Worm (Caenorhabditis elegans): ENCODE results near the gene pat-3.

pat-3 gene

DNA sequence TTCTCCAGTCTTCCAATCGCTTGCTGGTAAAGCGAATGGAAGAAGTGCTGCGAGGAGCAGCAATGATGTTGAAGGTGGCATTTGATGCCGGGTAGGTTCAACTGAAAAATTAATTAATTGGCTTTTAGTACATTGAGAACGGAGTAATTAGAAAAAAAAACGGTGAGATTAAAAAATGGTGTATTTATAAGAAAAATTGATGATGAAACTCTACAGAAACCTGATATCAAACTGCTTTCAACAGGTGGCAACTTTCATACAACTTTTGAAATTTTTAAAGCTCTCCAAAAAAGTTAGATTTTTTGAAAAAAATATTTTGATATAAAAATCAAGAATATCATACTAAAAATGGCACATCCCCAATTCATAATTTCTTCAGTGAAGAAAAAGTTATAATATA, at the start of gene pat-3:
TSS of gene pat-3 (minus strand) at position 101 of the 400 bp plus-strand sequence.
- TF ChIP-seq daf-12 (tag; optimal IDR thresholded peaks at IDR 0.05) = no peak

DNA sequence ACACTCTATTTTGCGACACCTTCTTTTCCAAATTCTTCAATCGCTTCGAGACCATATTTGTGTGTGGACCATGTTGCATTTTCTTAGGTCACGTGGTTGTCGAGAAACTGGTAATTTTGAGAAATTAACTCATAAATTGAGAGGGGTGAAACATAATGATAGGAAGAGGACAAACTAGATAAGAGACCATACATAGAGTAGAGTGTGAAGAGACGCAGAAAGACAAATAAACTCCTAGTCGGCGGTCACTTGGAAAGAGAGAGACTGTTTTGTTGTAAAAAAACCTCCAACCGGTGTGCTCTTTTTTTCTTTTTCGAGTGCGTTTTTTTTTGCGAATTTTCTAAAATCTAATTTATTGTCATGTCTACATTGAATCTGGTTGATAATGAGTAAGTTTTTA, 46.0 kb upstream of the pat-3 start, which contains the start of gene R10E9.3:
TSS of gene R10E9.3 (plus strand) at position 235 of the 400 bp plus-strand sequence.
- no peak for TF ChIP-seq ama-1 (optimal IDR thresholded peaks at IDR 0.05)
- no peak for TF ChIP-seq jun-1 (tag; optimal IDR thresholded peaks at IDR 0.05)
- peak; percentile 46 for TF ChIP-seq elt-2 (tag; optimal IDR thresholded peaks at IDR 0.05)
- TF ChIP-seq ceh-82 (tag; optimal IDR thresholded peaks at IDR 0.05) = no peak
- TF ChIP-seq egl-5 (tag; optimal IDR thresholded peaks at IDR 0.05) = no peak
- no peak for TF ChIP-seq egl-27 (tag; optimal IDR thresholded peaks at IDR 0.05)
- TF ChIP-seq eor-1 (tag; optimal IDR thresholded peaks at IDR 0.05) = no peak
- peak; percentile 71 for TF ChIP-seq pha-4 (tag; optimal IDR thresholded peaks at IDR 0.05)
- no peak for TF ChIP-seq mdl-1 (tag; optimal IDR thresholded peaks at IDR 0.05)
- TF ChIP-seq lin-15B (tag; optimal IDR thresholded peaks at IDR 0.05) = no peak
- TF ChIP-seq nhr-25 (tag; optimal IDR thresholded peaks at IDR 0.05) = no peak
- TF ChIP-seq nhr-76 (tag; optimal IDR thresholded peaks at IDR 0.05) = no peak
- peak; percentile 38 for TF ChIP-seq pqm-1 (tag; optimal IDR thresholded peaks at IDR 0.05)
- TF ChIP-seq nfya-1 (tag; optimal IDR thresholded peaks at IDR 0.05; ENCODE audit: insufficient read depth) = peak; percentile 3
- no peak for TF ChIP-seq skn-1 (tag; optimal IDR thresholded peaks at IDR 0.05)

DNA sequence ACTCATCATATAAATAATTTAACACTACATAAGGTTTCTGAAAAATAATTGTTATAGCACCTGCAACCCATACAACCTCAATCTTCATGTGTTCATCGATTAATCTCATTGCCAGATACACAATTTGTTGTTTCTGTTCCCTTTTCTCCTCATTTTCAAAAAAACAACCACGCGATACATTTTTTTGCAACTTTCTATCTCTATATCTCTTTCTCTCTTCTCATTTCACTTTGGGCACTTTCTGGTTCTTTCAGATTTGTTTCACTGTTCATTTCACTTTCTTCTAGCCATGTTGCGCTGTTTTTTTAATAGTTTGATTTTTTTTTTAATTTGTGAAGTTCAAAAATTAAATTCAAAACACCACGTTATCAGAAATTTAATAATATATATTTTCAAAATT, 45.3 kb upstream of the pat-3 start:
- TF ChIP-seq mml-1 (tag; optimal IDR thresholded peaks at IDR 0.05) (no peak), lsy-12 (tag; optimal IDR thresholded peaks at IDR 0.05) (no peak), daf-12 (tag; optimal IDR thresholded peaks at IDR 0.05) (no peak), egl-5 (tag; optimal IDR thresholded peaks at IDR 0.05) (no peak), ZK546.5 (tag; optimal IDR thresholded peaks at IDR 0.05) (no peak), nfya-1 (tag; optimal IDR thresholded peaks at IDR 0.05; ENCODE audit: insufficient read depth) (no peak), nhr-11 (tag; optimal IDR thresholded peaks at IDR 0.05) (no peak), mdl-1 (tag; optimal IDR thresholded peaks at IDR 0.05) (no peak), ztf-11 (tag; optimal IDR thresholded peaks at IDR 0.05) (no peak), elt-3 (tag; optimal IDR thresholded peaks at IDR 0.05) (no peak), fkh-10 (GFP tag; optimal IDR thresholded peaks at IDR 0.05) (no peak), zag-1 (tag; optimal IDR thresholded peaks at IDR 0.05) (no peak), sea-2 (GFP tag; optimal IDR thresholded peaks at IDR 0.05) (no peak), ceh-82 (tag; optimal IDR thresholded peaks at IDR 0.05) (no peak), nhr-76 (tag; optimal IDR thresholded peaks at IDR 0.05) (no peak)

DNA sequence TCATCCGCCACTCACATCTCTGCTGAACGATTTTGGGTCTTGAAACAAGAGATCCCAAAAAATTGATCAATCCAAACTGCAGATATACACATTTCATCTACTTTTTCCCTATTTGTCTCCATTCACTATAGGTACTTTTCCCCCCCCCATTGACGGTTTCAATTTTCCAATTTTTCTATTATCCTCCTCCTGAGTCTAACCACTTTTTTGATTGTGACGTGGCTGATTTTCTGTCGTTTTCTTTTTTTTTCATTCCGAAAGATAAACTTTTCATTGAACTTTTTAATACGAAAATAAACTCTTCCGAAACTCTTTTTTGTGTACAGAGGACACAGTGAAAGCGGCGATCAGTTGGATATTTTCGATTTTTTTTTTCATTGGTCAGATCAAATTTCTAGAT, 43.9 kb upstream of the pat-3 start:
- TF ChIP-seq pha-4 (tag; optimal IDR thresholded peaks at IDR 0.05) = peak; percentile 10
- no peak for TF ChIP-seq daf-12 (tag; optimal IDR thresholded peaks at IDR 0.05)
- no peak for TF ChIP-seq skn-1 (tag; optimal IDR thresholded peaks at IDR 0.05)
- TF ChIP-seq ama-1 (optimal IDR thresholded peaks at IDR 0.05) = peak; percentile 51
- no peak for TF ChIP-seq nhr-28 (tag; optimal IDR thresholded peaks at IDR 0.05)
- TF ChIP-seq ceh-9 (tag; optimal IDR thresholded peaks at IDR 0.05) = no peak
- no peak for TF ChIP-seq lin-39 (tag; optimal IDR thresholded peaks at IDR 0.05)
- no peak for TF ChIP-seq pqm-1 (tag; optimal IDR thresholded peaks at IDR 0.05)
- no peak for TF ChIP-seq ZK546.5 (tag; optimal IDR thresholded peaks at IDR 0.05)
- TF ChIP-seq elt-2 (tag; optimal IDR thresholded peaks at IDR 0.05) = no peak
- TF ChIP-seq lsy-12 (tag; optimal IDR thresholded peaks at IDR 0.05) = no peak
- no peak for TF ChIP-seq snpc-4 (tag; optimal IDR thresholded peaks at IDR 0.05)

DNA sequence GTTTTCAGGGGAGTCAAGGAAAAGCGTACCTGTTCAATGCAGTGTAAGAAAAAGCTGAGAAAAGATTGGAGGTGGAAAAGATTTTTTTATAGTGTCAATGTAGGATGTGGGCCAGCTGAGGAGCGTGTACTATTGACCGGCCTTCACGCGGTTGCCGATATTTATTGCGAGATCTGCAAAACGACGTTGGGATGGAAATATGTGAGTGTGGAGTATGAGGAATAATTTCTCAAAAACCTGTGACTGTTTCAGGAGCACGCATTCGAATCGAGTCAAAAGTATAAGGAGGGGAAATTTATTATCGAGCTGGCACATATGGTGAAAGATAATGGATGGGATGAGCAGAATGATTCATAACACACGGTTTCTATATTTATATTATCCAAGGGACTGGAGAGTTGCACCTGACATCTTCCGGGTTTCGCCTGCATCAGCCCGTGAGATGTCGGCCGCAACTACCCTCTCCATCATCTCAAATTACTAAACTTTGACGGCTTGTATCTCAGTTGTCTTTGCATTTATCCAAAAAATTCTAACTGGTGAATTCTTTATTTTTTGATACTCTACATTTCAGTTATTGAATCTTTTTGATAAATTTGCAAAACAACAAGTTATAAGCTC, 43.3 kb upstream of the pat-3 start:
- TF ChIP-seq ama-1 (optimal IDR thresholded peaks at IDR 0.05) = peak; percentile 69
- TF ChIP-seq nhr-25 (tag; optimal IDR thresholded peaks at IDR 0.05) = no peak
- TF ChIP-seq egl-5 (tag; optimal IDR thresholded peaks at IDR 0.05) = peak; percentile 8
- TF ChIP-seq snpc-4 (tag; optimal IDR thresholded peaks at IDR 0.05) = peak; percentile 72

DNA sequence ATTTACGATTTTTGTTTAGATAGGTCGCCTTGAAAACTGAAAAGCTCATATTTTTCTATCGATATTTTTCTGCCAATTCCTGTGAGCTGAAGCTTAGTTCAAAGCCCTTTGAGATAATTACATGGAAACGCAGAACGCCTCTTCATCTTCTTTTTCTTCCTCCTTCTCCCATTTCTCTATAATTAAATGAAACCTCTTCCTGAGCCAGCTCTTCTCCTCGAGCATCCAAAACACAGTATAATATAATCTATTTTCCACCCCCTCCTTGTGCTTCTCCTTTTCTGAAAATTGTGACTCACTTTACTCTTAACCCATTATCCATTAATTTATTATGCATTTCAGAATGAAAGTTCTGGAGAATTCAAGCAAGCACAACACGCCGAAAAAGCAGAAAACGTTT, 42.3 kb upstream of the pat-3 start, which contains the start of gene F37A8.5:
TSS of gene F37A8.5 (plus strand) at position 332 of the 400 bp plus-strand sequence.
- TF ChIP-seq nhr-11 (tag; optimal IDR thresholded peaks at IDR 0.05) = no peak
- TF ChIP-seq sea-2 (GFP tag; optimal IDR thresholded peaks at IDR 0.05) = no peak
- TF ChIP-seq ceh-28 (tag; optimal IDR thresholded peaks at IDR 0.05) = no peak
- no peak for TF ChIP-seq snpc-4 (tag; optimal IDR thresholded peaks at IDR 0.05)
- TF ChIP-seq nfya-1 (tag; optimal IDR thresholded peaks at IDR 0.05; ENCODE audit: insufficient read depth) = no peak
- TF ChIP-seq eor-1 (tag; optimal IDR thresholded peaks at IDR 0.05) = no peak
- no peak for TF ChIP-seq aly-2 (tag; optimal IDR thresholded peaks at IDR 0.05)
- no peak for TF ChIP-seq nhr-12 (tag; optimal IDR thresholded peaks at IDR 0.05)
- TF ChIP-seq nhr-28 (tag; optimal IDR thresholded peaks at IDR 0.05) = no peak
- TF ChIP-seq daf-12 (tag; optimal IDR thresholded peaks at IDR 0.05) = no peak
- TF ChIP-seq ztf-4 (tag; optimal IDR thresholded peaks at IDR 0.05) = no peak
- TF ChIP-seq nhr-43 (tag; optimal IDR thresholded peaks at IDR 0.05; ENCODE audit: poor library complexity, severe bottlenecking) = no peak
- no peak for TF ChIP-seq nhr-23 (tag; optimal IDR thresholded peaks at IDR 0.05)
- no peak for TF ChIP-seq nhr-76 (tag; optimal IDR thresholded peaks at IDR 0.05)
- TF ChIP-seq nhr-237 (tag; optimal IDR thresholded peaks at IDR 0.05) = no peak
